Worm (Caenorhabditis elegans) whole organism, young adult: ENCODE measurements around the gene kel-1.
A peak's percentile ranks its signal among the peaks of the same experiment; 100 is the strongest.

ENCODE experiments used
- T07F8.4 ChIP-seq: sonication (generic microtip); optimal IDR thresholded peaks from 2 replicates; lab custom pipeline; 2016; ENCODE audit warnings: mild to moderate bottlenecking, missing genetic modification characterization, moderate library complexity, missing compliant biosample characterization
- athp-1 ChIP-seq: sonication (generic microtip); optimal IDR thresholded peaks from 2 replicates; lab custom pipeline; 2017; ENCODE audit warnings: mild to moderate bottlenecking, missing genetic modification characterization, missing compliant biosample characterization
- ceh-58 ChIP-seq: fragments of 200-800 bp; sonication (Bioruptor generic); IDR thresholded peaks from 2 replicates; pipeline ENCODE4 v1.3.6; 2022; ENCODE audit warnings: missing genetic modification characterization, missing compliant biosample characterization
- him-1 ChIP-seq: sonication (generic microtip); optimal IDR thresholded peaks from 2 replicates; lab custom pipeline; 2016; ENCODE audit warnings: missing genotype, missing genetic modification reagents, missing genetic modification characterization, missing compliant biosample characterization
- madf-10 ChIP-seq: sonication (generic microtip); optimal IDR thresholded peaks from 2 replicates; lab custom pipeline; 2016; ENCODE audit warnings: mild to moderate bottlenecking, missing genetic modification characterization, missing compliant biosample characterization
- nfya-1 ChIP-seq: sonication (generic microtip); optimal IDR thresholded peaks from 2 replicates; lab custom pipeline; 2017; ENCODE audit warnings: antibody characterized with exemption, missing compliant biosample characterization, missing genetic modification characterization, borderline replicate concordance; ENCODE audit not compliant: insufficient read depth
- nhr-80 ChIP-seq: sonication (generic microtip); optimal IDR thresholded peaks from 2 replicates; lab custom pipeline; 2016; ENCODE audit warnings: missing genetic modification characterization, missing compliant biosample characterization
- snpc-3.4 ChIP-seq: sonication (generic microtip); optimal IDR thresholded peaks from 2 replicates; lab custom pipeline; 2017; ENCODE audit warnings: missing genetic modification characterization, mild to moderate bottlenecking, missing compliant biosample characterization, antibody characterized with exemption, moderate library complexity, missing genotype, missing genetic modification reagents
- snpc-4 ChIP-seq, 5 experiments: fragments of 150-350 bp in 1 of 5; sonication (generic microtip) in 4 of 5; optimal IDR thresholded peaks; 2 replicates each; lab custom pipeline; 2014 to 2018; ENCODE audit warnings: missing genetic modification characterization in 5 of 5, missing biosample characterization in 3 of 5, antibody characterized with exemption in 2 of 5, mild to moderate bottlenecking in 2 of 5, missing compliant biosample characterization in 2 of 5, missing genotype in 2 of 5, moderate library complexity in 2 of 5, missing genetic modification reagents in 1 of 5

- TF ChIP-seq him-1 (tag; lab: Kevin White, UChicago) (peak; percentile 26), nfya-1 (tag; lab: Kevin White, UChicago) (no peak), T07F8.4 (tag; lab: Kevin White, UChicago) (no peak), nhr-80 (tag; lab: Kevin White, UChicago) (no peak), snpc-3.4 (tag; lab: Kevin White, UChicago) (no peak), madf-10 (tag; lab: Kevin White, UChicago) (no peak), athp-1 (tag; lab: Kevin White, UChicago) (peak; percentile 73), snpc-4 (GFP tag; optimal IDR thresholded peaks at IDR 0.05; lab: Kevin White, UChicago) (no peak), snpc-4 (tag; optimal IDR thresholded peaks at IDR 0.05; lab: Kevin White, UChicago) (no peak), ceh-58 (GFP tag; lab: Robert Waterston, UW) (0 out of 2 replicates have a peak, but pooled peaks have one; percentile 47)
Measured at ce11 chrII:11650975-11651588, 37.7 kb upstream of the kel-1 start, which contains the start of gene coa-7.
